Fruit fly (Drosophila melanogaster): ENCODE measurements around the gene CG11369.

Gene CG11369

dm6 chrX:7579810-7580209, 5.7 kb downstream of the CG11369 start (continued):
- no peak for TF ChIP-seq CG13296 (GFP tag; optimal IDR thresholded peaks at IDR 0.05)
- no peak for TF ChIP-seq Mad (GFP tag; optimal IDR thresholded peaks at IDR 0.05)
- TF ChIP-seq CG2116 (GFP tag; optimal IDR thresholded peaks at IDR 0.05) = no peak
- TF ChIP-seq wek (GFP tag; optimal IDR thresholded peaks at IDR 0.05) = no peak
- TF ChIP-seq CG18011 (GFP tag; optimal IDR thresholded peaks at IDR 0.05) = no peak
- TF ChIP-seq ranshi (GFP tag; IDR thresholded peaks at IDR 0.05) = no peak
- no peak for TF ChIP-seq Usf (GFP tag; optimal IDR thresholded peaks at IDR 0.05)
- TF ChIP-seq CG3847 (GFP tag; IDR thresholded peaks at IDR 0.05) = no peak
- TF ChIP-seq Mrtf (GFP tag; IDR thresholded peaks at IDR 0.05) = no peak
- TF ChIP-seq CG11723 (GFP tag; optimal IDR thresholded peaks at IDR 0.05) = no peak
- TF ChIP-seq CG13123 (GFP tag; optimal IDR thresholded peaks at IDR 0.05) = no peak
- TF ChIP-seq hkb (optimal IDR thresholded peaks at IDR 0.05) = no peak
- no peak for TF ChIP-seq hkb (GFP tag; IDR thresholded peaks at IDR 0.05)
- TF ChIP-seq Side (GFP tag; optimal IDR thresholded peaks at IDR 0.05) = no peak
- no peak for TF ChIP-seq run (tag; optimal IDR thresholded peaks at IDR 0.05)
- no peak for TF ChIP-seq Aef1 (GFP tag; IDR thresholded peaks at IDR 0.05)
- TF ChIP-seq CG18476 (GFP tag; optimal IDR thresholded peaks at IDR 0.05) = peak; percentile 6
- no peak for TF ChIP-seq hb (GFP tag; IDR thresholded peaks at IDR 0.05; ENCODE audit: partially characterized antibody)
- no peak for TF ChIP-seq B-H2 (GFP tag; optimal IDR thresholded peaks at IDR 0.05)
- TF ChIP-seq CG31441 (GFP tag; IDR thresholded peaks at IDR 0.05) = no peak
- TF ChIP-seq HLH4C (GFP tag; IDR thresholded peaks at IDR 0.05; ENCODE audit: partially characterized antibody) = no peak
- no peak for TF ChIP-seq lmd (GFP tag; IDR thresholded peaks at IDR 0.05)
- TF ChIP-seq kni (GFP tag; optimal IDR thresholded peaks at IDR 0.05) = no peak
- TF ChIP-seq sob (GFP tag; IDR thresholded peaks at IDR 0.05) = no peak
- peak; percentile 95 for TF ChIP-seq CG15479 (GFP tag; optimal IDR thresholded peaks at IDR 0.05)
- no peak for TF ChIP-seq Hey (tag; optimal IDR thresholded peaks at IDR 0.05)
- peak; percentile 70 for TF ChIP-seq fd102C (GFP tag; optimal IDR thresholded peaks at IDR 0.05)
- no peak for TF ChIP-seq Ssrp (tag; optimal IDR thresholded peaks at IDR 0.05)
- no peak for TF ChIP-seq luna (GFP tag; optimal IDR thresholded peaks at IDR 0.05)
- TF ChIP-seq CG11085 (GFP tag; IDR thresholded peaks at IDR 0.05) = no peak
- TF ChIP-seq CG6175 (GFP tag; IDR thresholded peaks at IDR 0.05) = no peak
- TF ChIP-seq Ptx1 (GFP tag; IDR thresholded peaks at IDR 0.05) = 0 out of 2 replicates have a peak, but pooled peaks have one; percentile 8
- no peak for TF ChIP-seq Neu2 (GFP tag; optimal IDR thresholded peaks at IDR 0.05; ENCODE audit: borderline replicate concordance)
- TF ChIP-seq CG9215 (GFP tag; IDR thresholded peaks at IDR 0.05) = no peak
- 0 out of 2 replicates have a peak, but pooled peaks have one; percentile 41 for TF ChIP-seq crol (GFP tag; IDR thresholded peaks at IDR 0.05)
- no peak for TF ChIP-seq Dref (GFP tag; IDR thresholded peaks at IDR 0.05)
- no peak for TF ChIP-seq fd96Cb (tag; optimal IDR thresholded peaks at IDR 0.05)
- TF ChIP-seq ro (GFP tag; IDR thresholded peaks at IDR 0.05) = no peak
- no peak for TF ChIP-seq CG14050 (GFP tag; IDR thresholded peaks at IDR 0.05)
- TF ChIP-seq tup (GFP tag; optimal IDR thresholded peaks at IDR 0.05) = no peak
- no peak for TF ChIP-seq Fer3 (tag; optimal IDR thresholded peaks at IDR 0.05)
- no peak for TF ChIP-seq ato (GFP tag; IDR thresholded peaks at IDR 0.05; ENCODE audit: partially characterized antibody)
- no peak for TF ChIP-seq CG17361 (GFP tag; IDR thresholded peaks at IDR 0.05)
- peak; percentile 36 for TF ChIP-seq CG9727 (GFP tag; optimal IDR thresholded peaks at IDR 0.05)
- peak; percentile 19 for TF ChIP-seq nerfin-1 (tag; optimal IDR thresholded peaks at IDR 0.05)
- TF ChIP-seq Oli (tag; optimal IDR thresholded peaks at IDR 0.05) = no peak
- TF ChIP-seq tin (GFP tag; optimal IDR thresholded peaks at IDR 0.05) = no peak
- TF ChIP-seq chif (GFP tag; optimal IDR thresholded peaks at IDR 0.05) = peak in 1 of 2 experiments; percentile 12
- TF ChIP-seq Scr (GFP tag; IDR thresholded peaks at IDR 0.05; ENCODE audit: partially characterized antibody) = no peak
- TF ChIP-seq mirr (GFP tag; optimal IDR thresholded peaks at IDR 0.05) = no peak
- TF ChIP-seq CG30403 (GFP tag; optimal IDR thresholded peaks at IDR 0.05) = no peak
- TF ChIP-seq chm (GFP tag; IDR thresholded peaks at IDR 0.05) = peak; percentile 32; the same call in 1 of the 2 replicates
